Comparison of ENCODE assay signal across 1 fruit fly cellular context in the genomic region with DNA sequence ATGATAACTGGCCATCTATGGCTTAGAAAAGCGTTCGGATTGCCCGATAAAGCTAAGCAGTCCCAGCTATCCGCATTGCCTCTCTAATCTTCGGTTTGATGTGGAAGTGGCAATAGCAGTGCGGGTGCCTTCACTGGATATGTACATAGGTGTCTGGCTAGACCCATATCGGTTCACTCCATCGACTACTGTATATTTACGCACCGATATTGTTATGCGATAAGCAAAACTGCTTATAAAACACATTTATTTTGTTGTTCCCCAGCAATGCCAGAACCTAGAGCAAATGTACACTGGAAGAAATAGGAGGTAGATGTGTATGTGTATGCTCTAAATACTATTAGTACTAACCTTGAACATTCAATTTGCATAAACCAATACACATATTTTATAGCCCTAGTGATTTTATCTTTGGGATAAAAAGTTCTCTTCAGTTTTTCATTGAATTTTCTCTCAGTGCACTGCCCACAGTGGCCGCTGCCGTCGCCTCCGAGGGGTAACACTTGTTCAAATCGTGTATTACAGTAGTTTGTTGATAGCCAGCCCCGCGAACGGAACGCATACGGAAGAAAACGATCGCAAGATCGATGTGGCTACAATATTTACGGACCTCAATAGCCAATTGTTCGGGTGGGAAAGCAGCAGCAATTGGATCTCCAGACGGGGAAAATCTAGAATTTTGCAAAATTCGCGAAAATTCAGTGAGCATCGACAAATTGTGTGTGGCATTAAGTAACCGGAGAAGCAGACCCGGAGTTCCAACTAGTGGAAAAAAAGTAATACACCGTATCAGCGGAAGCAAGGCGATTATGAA.
TF ChIP-seq lines count a peak whose summit lies in the region.

A gene (plus strand): TSS at position 524 of the 814 bp plus-strand sequence.

TF ChIP-seq in whole organism, embryonic, 481 proteins besides CTCF, POLR2A, EP300 and RAD21 (continued from another document and continues in another):
- TF ChIP-seq CG12744 (GFP tag; optimal IDR thresholded peaks at IDR 0.05; lab: Kevin White, UChicago) (peak; percentile 95), CrebB (tag; optimal IDR thresholded peaks at IDR 0.05; lab: Kevin White, UChicago) (peak; percentile 97), Max (GFP tag; optimal IDR thresholded peaks at IDR 0.05; lab: Kevin White, UChicago) (peak; percentile 94), CG2875 (GFP tag; optimal IDR thresholded peaks at IDR 0.05; lab: Kevin White, UChicago) (peak; percentile 92), HmgD (GFP tag; optimal IDR thresholded peaks at IDR 0.05; lab: Kevin White, UChicago) (peak; percentile 95), ac (GFP tag; optimal IDR thresholded peaks at IDR 0.05; lab: Kevin White, UChicago) (peak; percentile 88), run (tag; optimal IDR thresholded peaks at IDR 0.05; lab: Kevin White, UChicago) (peak; percentile 85), CG2712 (tag; optimal IDR thresholded peaks at IDR 0.05; lab: Kevin White, UChicago) (peak; percentile 97), CG4854 (GFP tag; optimal IDR thresholded peaks at IDR 0.05; lab: Kevin White, UChicago) (peak; percentile 96), CG11398 (GFP tag; optimal IDR thresholded peaks at IDR 0.05; lab: Kevin White, UChicago) (peak; percentile 96), HLH3B (GFP tag; IDR thresholded peaks at IDR 0.05; lab: Robert Waterston, UW) (peak; percentile 97), CG9797 (GFP tag; optimal IDR thresholded peaks at IDR 0.05; lab: Kevin White, UChicago) (peak; percentile 13), Oaz (GFP tag; IDR thresholded peaks at IDR 0.05; lab: Robert Waterston, UW) (peak; percentile 95), Rx (GFP tag; IDR thresholded peaks at IDR 0.05; lab: Robert Waterston, UW) (peak; percentile 96), dan (GFP tag; IDR thresholded peaks at IDR 0.05; lab: Robert Waterston, UW) (peak; percentile 88), CG4328 (GFP tag; optimal IDR thresholded peaks at IDR 0.05; lab: Kevin White, UChicago) (peak; percentile 95), ind (GFP tag; optimal IDR thresholded peaks at IDR 0.05; lab: Kevin White, UChicago) (peak; percentile 98), CG9215 (GFP tag; IDR thresholded peaks at IDR 0.05; lab: Robert Waterston, UW) (peak; percentile 96), vvl (GFP tag; IDR thresholded peaks at IDR 0.05; lab: Robert Waterston, UW) (peak; percentile 99), Mes4 (GFP tag; optimal IDR thresholded peaks at IDR 0.05; lab: Kevin White, UChicago) (peak; percentile 94), lov (optimal IDR thresholded peaks at IDR 0.05; lab: Kevin White, UChicago) (no peak), lov (GFP tag; IDR thresholded peaks at IDR 0.05; lab: Robert Waterston, UW) (peak; percentile 95), CG3995 (GFP tag; optimal IDR thresholded peaks at IDR 0.05; lab: Kevin White, UChicago) (peak; percentile 81), CG12219 (GFP tag; optimal IDR thresholded peaks at IDR 0.05; lab: Kevin White, UChicago) (peak; percentile 97), Hand (GFP tag; optimal IDR thresholded peaks at IDR 0.05; lab: Kevin White, UChicago) (peak; percentile 96), slp2 (GFP tag; optimal IDR thresholded peaks at IDR 0.05; lab: Kevin White, UChicago) (peak; percentile 95), sens-2 (GFP tag; IDR thresholded peaks at IDR 0.05; lab: Robert Waterston, UW) (peak; percentile 93), CG18011 (GFP tag; optimal IDR thresholded peaks at IDR 0.05; lab: Kevin White, UChicago) (peak; percentile 81), CG7556 (GFP tag; optimal IDR thresholded peaks at IDR 0.05; lab: Kevin White, UChicago) (peak; percentile 97), NFAT (GFP tag; IDR thresholded peaks at IDR 0.05; lab: Robert Waterston, UW) (peak; percentile 97), fu2 (GFP tag; optimal IDR thresholded peaks at IDR 0.05; lab: Kevin White, UChicago) (peak; percentile 97), Dek (tag; optimal IDR thresholded peaks at IDR 0.05; lab: Kevin White, UChicago) (peak; percentile 97), eyg (GFP tag; optimal IDR thresholded peaks at IDR 0.05; lab: Kevin White, UChicago) (peak; percentile 97), bowl (GFP tag; IDR thresholded peaks at IDR 0.05; lab: Robert Waterston, UW) (peak; percentile 92), ftz-f1 (GFP tag; optimal IDR thresholded peaks at IDR 0.05; lab: Kevin White, UChicago) (peak; percentile 83), CG15269 (tag; optimal IDR thresholded peaks at IDR 0.05; lab: Kevin White, UChicago) (peak; percentile 98), CG3163 (GFP tag; optimal IDR thresholded peaks at IDR 0.05; lab: Kevin White, UChicago) (peak; percentile 88), pros (GFP tag; optimal IDR thresholded peaks at IDR 0.05; lab: Kevin White, UChicago) (peak; percentile 67), tio (GFP tag; optimal IDR thresholded peaks at IDR 0.05; lab: Kevin White, UChicago) (peak; percentile 96), CG14710 (tag; optimal IDR thresholded peaks at IDR 0.05; lab: Kevin White, UChicago) (peak; percentile 97), gro (GFP tag; optimal IDR thresholded peaks at IDR 0.05; lab: Kevin White, UChicago) (peak; percentile 98), corto (GFP tag; optimal IDR thresholded peaks at IDR 0.05; lab: Kevin White, UChicago) (peak; percentile 66), ranshi (GFP tag; IDR thresholded peaks at IDR 0.05; lab: Robert Waterston, UW) (peak; percentile 98), bab2 (GFP tag; optimal IDR thresholded peaks at IDR 0.05; lab: Kevin White, UChicago) (peak; percentile 98), her (GFP tag; optimal IDR thresholded peaks at IDR 0.05; lab: Kevin White, UChicago) (peak; percentile 96), CG9817 (tag; optimal IDR thresholded peaks at IDR 0.05; lab: Kevin White, UChicago) (peak; percentile 97), crol (GFP tag; IDR thresholded peaks at IDR 0.05; lab: Robert Waterston, UW) (peak; percentile 79), YL-1 (GFP tag; optimal IDR thresholded peaks at IDR 0.05; lab: Kevin White, UChicago) (peak; percentile 83), unpg (GFP tag; optimal IDR thresholded peaks at IDR 0.05; lab: Kevin White, UChicago) (peak; percentile 98), Sox102F (GFP tag; optimal IDR thresholded peaks at IDR 0.05; lab: Kevin White, UChicago) (peak; percentile 96), CG12659 (GFP tag; optimal IDR thresholded peaks at IDR 0.05; lab: Kevin White, UChicago) (peak; percentile 98), klu (GFP tag; IDR thresholded peaks at IDR 0.05; lab: Robert Waterston, UW) (peak; percentile 95), CG10979 (tag; optimal IDR thresholded peaks at IDR 0.05; lab: Kevin White, UChicago) (peak; percentile 96), pho (GFP tag; optimal IDR thresholded peaks at IDR 0.05; lab: Kevin White, UChicago) (peak; percentile 97), HLHmδ (GFP tag; optimal IDR thresholded peaks at IDR 0.05; lab: Kevin White, UChicago) (peak; percentile 3), ERR (GFP tag; optimal IDR thresholded peaks at IDR 0.05; lab: Kevin White, UChicago) (peak; percentile 97), nau (GFP tag; optimal IDR thresholded peaks at IDR 0.05; lab: Kevin White, UChicago) (peak; percentile 93), CG11560 (tag; IDR thresholded peaks at IDR 0.05; lab: Robert Waterston, UW) (peak; percentile 90), Spps (tag; optimal IDR thresholded peaks at IDR 0.05; lab: Kevin White, UChicago) (peak; percentile 90), ato (GFP tag; IDR thresholded peaks at IDR 0.05; lab: Robert Waterston, UW; ENCODE audit: partially characterized antibody) (no peak), CG9609 (GFP tag; optimal IDR thresholded peaks at IDR 0.05; lab: Kevin White, UChicago) (peak; percentile 97), sug (tag; optimal IDR thresholded peaks at IDR 0.05; lab: Kevin White, UChicago) (peak; percentile 96), NK7.1 (GFP tag; optimal IDR thresholded peaks at IDR 0.05; lab: Kevin White, UChicago) (peak; percentile 97), CG17829 (tag; optimal IDR thresholded peaks at IDR 0.05; lab: Kevin White, UChicago) (peak; percentile 98), D19A (tag; optimal IDR thresholded peaks at IDR 0.05; lab: Kevin White, UChicago) (peak; percentile 94), CG17568 (GFP tag; optimal IDR thresholded peaks at IDR 0.05; lab: Kevin White, UChicago) (peak; percentile 92), CG6791 (GFP tag; IDR thresholded peaks at IDR 0.05; lab: Robert Waterston, UW; ENCODE audit: partially characterized antibody) (no peak), CG1647 (GFP tag; optimal IDR thresholded peaks at IDR 0.05; lab: Kevin White, UChicago) (peak; percentile 95), sna (GFP tag; IDR thresholded peaks at IDR 0.05; lab: Robert Waterston, UW; ENCODE audit: partially characterized antibody) (no peak), Hr3 (GFP tag; optimal IDR thresholded peaks at IDR 0.05; lab: Kevin White, UChicago) (peak; percentile 94), CG34224 (GFP tag; IDR thresholded peaks at IDR 0.05; lab: Robert Waterston, UW; ENCODE audit: partially characterized antibody) (no peak), CG16779 (GFP tag; IDR thresholded peaks at IDR 0.05; lab: Robert Waterston, UW) (peak; percentile 96), Med (GFP tag; lab: Kevin White, UChicago) (peak; percentile 100), CG8359 (GFP tag; optimal IDR thresholded peaks at IDR 0.05; lab: Kevin White, UChicago; ENCODE audit: borderline replicate concordance) (peak; percentile 90), Dbx (GFP tag; IDR thresholded peaks at IDR 0.05; lab: Robert Waterston, UW) (peak; percentile 98), sd (tag; optimal IDR thresholded peaks at IDR 0.05; lab: Kevin White, UChicago) (peak; percentile 93), CG13123 (GFP tag; optimal IDR thresholded peaks at IDR 0.05; lab: Kevin White, UChicago) (peak; percentile 94), CG11247 (GFP tag; IDR thresholded peaks at IDR 0.05; lab: Robert Waterston, UW) (peak; percentile 98), caup (GFP tag; optimal IDR thresholded peaks at IDR 0.05; lab: Kevin White, UChicago; ENCODE audit: severe bottlenecking) (peak; percentile 98), ham (GFP tag; IDR thresholded peaks at IDR 0.05; lab: Robert Waterston, UW) (peak; percentile 85), Ets65A (GFP tag; lab: Kevin White, UChicago) (peak; percentile 99), Tbp (GFP tag; optimal IDR thresholded peaks at IDR 0.05; lab: Kevin White, UChicago) (no peak), CG10209 (GFP tag; optimal IDR thresholded peaks at IDR 0.05; lab: Kevin White, UChicago) (peak; percentile 97), Deaf1 (tag; optimal IDR thresholded peaks at IDR 0.05; lab: Kevin White, UChicago) (peak; percentile 88), CG14965 (GFP tag; optimal IDR thresholded peaks at IDR 0.05; lab: Kevin White, UChicago; ENCODE audit: borderline replicate concordance) (peak; percentile 85), Dfd (GFP tag; optimal IDR thresholded peaks at IDR 0.05; lab: Kevin White, UChicago) (no peak), CG8290 (GFP tag; optimal IDR thresholded peaks at IDR 0.05; lab: Kevin White, UChicago) (peak; percentile 93), CG8290 (tag; optimal IDR thresholded peaks at IDR 0.05; lab: Kevin White, UChicago) (peak; percentile 71 to 99), CG6254 (GFP tag; optimal IDR thresholded peaks at IDR 0.05; lab: Kevin White, UChicago) (peak; percentile 89), pb (GFP tag; optimal IDR thresholded peaks at IDR 0.05; lab: Kevin White, UChicago) (peak; percentile 95), Dad (GFP tag; optimal IDR thresholded peaks at IDR 0.05; lab: Kevin White, UChicago) (peak; percentile 96), CG17186 (GFP tag; optimal IDR thresholded peaks at IDR 0.05; lab: Kevin White, UChicago) (peak; percentile 75), esg (GFP tag; conservative IDR thresholded peaks at IDR 0.05; lab: Robert Waterston, UW) (peak; percentile 96), salm (tag; optimal IDR thresholded peaks at IDR 0.05; lab: Kevin White, UChicago) (peak; percentile 92), jing (GFP tag; optimal IDR thresholded peaks at IDR 0.05; lab: Kevin White, UChicago) (peak; percentile 94), CG30020 (tag; optimal IDR thresholded peaks at IDR 0.05; lab: Kevin White, UChicago) (peak; percentile 77), prd (optimal IDR thresholded peaks at IDR 0.05; lab: Kevin White, UChicago) (no peak), prd (GFP tag; IDR thresholded peaks at IDR 0.05; lab: Robert Waterston, UW) (peak; percentile 98), CG11456 (GFP tag; IDR thresholded peaks at IDR 0.05; lab: Robert Waterston, UW) (peak; percentile 98), HHEX (GFP tag; optimal IDR thresholded peaks at IDR 0.05; lab: Kevin White, UChicago) (peak; percentile 98), btn (GFP tag; optimal IDR thresholded peaks at IDR 0.05; lab: Kevin White, UChicago) (peak; percentile 91), CG12104 (GFP tag; optimal IDR thresholded peaks at IDR 0.05; lab: Kevin White, UChicago) (peak; percentile 95), sisA (GFP tag; IDR thresholded peaks at IDR 0.05; lab: Robert Waterston, UW) (peak; percentile 96), D19B (GFP tag; optimal IDR thresholded peaks at IDR 0.05; lab: Kevin White, UChicago) (peak; percentile 97), crc (GFP tag; optimal IDR thresholded peaks at IDR 0.05; lab: Kevin White, UChicago) (peak; percentile 97), ro (GFP tag; IDR thresholded peaks at IDR 0.05; lab: Robert Waterston, UW) (peak; percentile 93), Hmr (GFP tag; optimal IDR thresholded peaks at IDR 0.05; lab: Kevin White, UChicago) (peak; percentile 98), Dp (GFP tag; optimal IDR thresholded peaks at IDR 0.05; lab: Kevin White, UChicago) (peak; percentile 13), cas (GFP tag; IDR thresholded peaks at IDR 0.05; lab: Robert Waterston, UW) (peak; percentile 96), hb (GFP tag; IDR thresholded peaks at IDR 0.05; lab: Robert Waterston, UW; ENCODE audit: partially characterized antibody) (no peak), CG6813 (GFP tag; optimal IDR thresholded peaks at IDR 0.05; lab: Kevin White, UChicago) (peak; percentile 98), Gug (GFP tag; IDR thresholded peaks at IDR 0.05; lab: Robert Waterston, UW) (peak; percentile 93), slou (GFP tag; optimal IDR thresholded peaks at IDR 0.05; lab: Kevin White, UChicago) (peak; percentile 94), lola (GFP tag; optimal IDR thresholded peaks at IDR 0.05; lab: Kevin White, UChicago) (peak in 1 of 3 experiments; percentile 91), pan (optimal IDR thresholded peaks at IDR 0.05; lab: Kevin White, UChicago) (no peak), pan (GFP tag; optimal IDR thresholded peaks at IDR 0.05 in 1 of 2, IDR thresholded peaks at IDR 0.05 in 1 of 2) (peak in 1 of 2 experiments; percentile 98), mirr (GFP tag; optimal IDR thresholded peaks at IDR 0.05; lab: Kevin White, UChicago) (peak; percentile 98), CG2129 (GFP tag; IDR thresholded peaks at IDR 0.05; lab: Robert Waterston, UW; ENCODE audit: partially characterized antibody) (no peak), Taf1 (GFP tag; IDR thresholded peaks at IDR 0.05; lab: Robert Waterston, UW) (peak; percentile 97), CG16863 (GFP tag; optimal IDR thresholded peaks at IDR 0.05; lab: Kevin White, UChicago) (peak; percentile 96), Vsx1 (GFP tag; optimal IDR thresholded peaks at IDR 0.05; lab: Kevin White, UChicago) (peak; percentile 91)
